Worm (Caenorhabditis elegans) whole organism, late embryonic: ENCODE results near the gene scl-7.

ENCODE experiments used
- K09A11.1 ChIP-seq: sonication (generic microtip); optimal IDR thresholded peaks from 2 replicates; lab custom pipeline; 2017; ENCODE audit warnings: antibody characterized with exemption, mild to moderate bottlenecking, missing genetic modification characterization, missing compliant biosample characterization; ENCODE audit not compliant: insufficient read depth
- ama-1 ChIP-seq: fragments of 150-350 bp; optimal IDR thresholded peaks from 2 replicates; lab custom pipeline; 2014
- ceh-18 ChIP-seq: sonication (generic microtip); optimal IDR thresholded peaks from 2 replicates; lab custom pipeline; 2016; ENCODE audit warnings: missing genetic modification characterization, missing compliant biosample characterization
- ceh-22 ChIP-seq: sonication (generic microtip); optimal IDR thresholded peaks from 2 replicates; lab custom pipeline; 2017; ENCODE audit warnings: missing biosample characterization, missing genetic modification characterization
- ceh-24 ChIP-seq: sonication (generic microtip); optimal IDR thresholded peaks from 2 replicates; lab custom pipeline; 2016; ENCODE audit warnings: mild to moderate bottlenecking, missing genetic modification characterization, missing compliant biosample characterization
- ceh-34 ChIP-seq: sonication (generic microtip); optimal IDR thresholded peaks from 2 replicates; lab custom pipeline; 2016; ENCODE audit warnings: mild to moderate bottlenecking, missing genetic modification characterization, missing compliant biosample characterization
- dve-1 ChIP-seq: sonication (generic microtip); optimal IDR thresholded peaks from 2 replicates; lab custom pipeline; 2017; ENCODE audit warnings: antibody characterized with exemption, mild to moderate bottlenecking, missing genetic modification characterization, missing compliant biosample characterization
- fkh-6 ChIP-seq: sonication (generic microtip); optimal IDR thresholded peaks from 2 replicates; lab custom pipeline; 2016; ENCODE audit warnings: missing genetic modification characterization, missing compliant biosample characterization
- pat-9 ChIP-seq: fragments of 200-800 bp; sonication (Bioruptor generic); optimal IDR thresholded peaks from 2 replicates; lab custom pipeline; 2018; ENCODE audit warnings: mild to moderate bottlenecking, missing genetic modification characterization, moderate library complexity, missing compliant biosample characterization
- rnt-1 ChIP-seq: sonication (generic microtip); optimal IDR thresholded peaks from 2 replicates; lab custom pipeline; 2016; ENCODE audit warnings: missing genetic modification characterization, missing compliant biosample characterization
- ttx-3 ChIP-seq: sonication (generic microtip); optimal IDR thresholded peaks from 2 replicates; lab custom pipeline; 2016; ENCODE audit warnings: missing genetic modification reagents, missing genetic modification characterization, missing compliant biosample characterization
- unc-55 ChIP-seq: sonication (generic microtip); optimal IDR thresholded peaks from 2 replicates; lab custom pipeline; 2017; ENCODE audit warnings: missing biosample characterization, missing genetic modification reagents, missing genetic modification characterization
- zip-5 ChIP-seq: sonication (generic microtip); optimal IDR thresholded peaks from 2 replicates; lab custom pipeline; 2016; ENCODE audit warnings: missing genetic modification characterization, missing compliant biosample characterization

- TF ChIP-seq zip-5 (tag; lab: Kevin White, UChicago), result no peak
- TF ChIP-seq K09A11.1 (tag; lab: Kevin White, UChicago), result no peak
- no peak for TF ChIP-seq ama-1 (lab: Kevin White, UChicago)
- no peak for TF ChIP-seq rnt-1 (tag; lab: Kevin White, UChicago)
- no peak for TF ChIP-seq ceh-18
- TF ChIP-seq unc-55 (GFP tag; lab: Kevin White, UChicago), result no peak
- TF ChIP-seq fkh-6, result no peak
- TF ChIP-seq ttx-3, result no peak
- no peak for TF ChIP-seq dve-1 (tag; lab: Kevin White, UChicago)
- no peak for TF ChIP-seq ceh-22 (tag; lab: Kevin White, UChicago)
- TF ChIP-seq ceh-34 (tag; lab: Kevin White, UChicago), result no peak
- TF ChIP-seq pat-9 (tag; lab: Kevin White, UChicago), result no peak
- TF ChIP-seq ceh-24 (tag; lab: Kevin White, UChicago), result no peak
These were observed 8.1 kb downstream of the scl-7 start for ce11 chrIV:13078342-13078741.
